Fruit fly (Drosophila melanogaster) whole organism: ENCODE data around the gene NPFR.

Experiments used
- CG8478 ChIP-seq: fragments of >200 bp; optimal IDR thresholded peaks from 2 replicates; lab custom pipeline; 2018; ENCODE audit warnings: inconsistent platforms
- Dll ChIP-seq: fragments of >200 bp; optimal IDR thresholded peaks from 2 replicates; lab custom pipeline; 2017
- EcR ChIP-seq, 2 experiments: fragments of >200 bp; optimal IDR thresholded peaks; 2 replicates each; lab custom pipeline; 2017; ENCODE audit warnings: missing biosample characterization in 2 of 2, missing genetic modification characterization in 2 of 2, missing genetic modification reagents in 2 of 2
- pan ChIP-seq: fragments of >200 bp; optimal IDR thresholded peaks from 2 replicates; lab custom pipeline; 2017
- psq ChIP-seq: fragments of >200 bp; optimal IDR thresholded peaks from 2 replicates; lab custom pipeline; 2017
- usp ChIP-seq: fragments of >200 bp; optimal IDR thresholded peaks from 2 replicates; lab custom pipeline; 2017; ENCODE audit warnings: missing biosample characterization, missing genetic modification characterization, mixed read lengths

Gene NPFR

dm6 chr3R:6229055-6229841, 42.1 kb downstream of the NPFR start:
- no peak for TF ChIP-seq EcR (GFP tag; optimal IDR thresholded peaks at IDR 0.05; lab: Kevin White, UChicago)
- TF ChIP-seq psq (lab: Kevin White, UChicago) = no peak
- TF ChIP-seq Dll (lab: Kevin White, UChicago) = peak; percentile 37
- no peak for TF ChIP-seq pan (lab: Kevin White, UChicago)
- TF ChIP-seq CG8478 (lab: Kevin White, UChicago) = no peak

- TF ChIP-seq Dll (lab: Kevin White, UChicago) = no peak
- TF ChIP-seq pan (lab: Kevin White, UChicago) = no peak
- TF ChIP-seq usp (GFP tag; lab: Kevin White, UChicago) = no peak
- no peak for TF ChIP-seq EcR (GFP tag; optimal IDR thresholded peaks at IDR 0.05; lab: Kevin White, UChicago)
- TF ChIP-seq CG8478 (lab: Kevin White, UChicago) = no peak
- no peak for TF ChIP-seq psq (lab: Kevin White, UChicago)
Observed at dm6 chr3R:6230298-6230697, 43.2 kb downstream of the NPFR start.

DNA sequence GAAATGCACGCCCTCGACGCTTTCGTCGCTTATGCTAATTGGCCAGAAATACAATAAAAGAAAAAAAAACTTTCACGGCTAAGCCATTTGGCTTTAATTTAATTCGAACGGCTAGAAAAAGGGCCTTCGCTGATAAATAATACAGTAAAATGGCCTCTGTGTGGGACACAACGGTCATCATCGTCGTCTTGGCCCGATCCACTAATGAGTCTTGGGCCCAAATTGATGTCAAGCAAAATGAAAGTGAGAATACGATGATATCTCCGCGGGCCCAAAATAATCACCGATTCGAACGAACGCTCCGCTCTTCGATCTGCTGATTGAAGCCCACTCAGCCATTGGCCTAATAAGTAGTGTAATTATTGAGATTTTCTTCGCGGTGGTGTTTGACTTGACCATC, 44.3 kb downstream of the NPFR start:
- no peak for TF ChIP-seq psq (lab: Kevin White, UChicago)
- no peak for TF ChIP-seq EcR (GFP tag; optimal IDR thresholded peaks at IDR 0.05; lab: Kevin White, UChicago)
- TF ChIP-seq usp (GFP tag; lab: Kevin White, UChicago) = no peak
- TF ChIP-seq CG8478 (lab: Kevin White, UChicago) = no peak
- TF ChIP-seq Dll (lab: Kevin White, UChicago) = no peak
- no peak for TF ChIP-seq pan (lab: Kevin White, UChicago)

DNA sequence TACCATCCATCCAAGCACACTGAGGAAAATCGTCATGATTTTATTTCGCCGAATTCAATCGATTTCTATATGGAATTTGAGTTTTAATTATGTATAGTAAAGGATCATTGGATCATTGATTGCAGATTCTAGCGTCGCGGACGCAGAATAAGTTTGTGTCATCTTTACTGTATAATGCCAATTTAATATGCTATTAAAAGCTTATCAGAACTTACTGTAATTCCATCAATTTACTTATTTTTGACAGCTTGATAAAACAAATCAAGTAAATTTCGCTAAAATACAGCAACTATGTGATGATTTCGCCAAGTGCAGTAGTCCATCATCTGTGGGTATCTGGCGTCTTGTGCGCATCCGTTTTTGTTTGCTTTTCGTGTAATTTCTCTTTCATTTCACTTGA, 46.0 kb downstream of the NPFR start:
- no peak for TF ChIP-seq pan (lab: Kevin White, UChicago)
- TF ChIP-seq usp (GFP tag; lab: Kevin White, UChicago) = no peak
- TF ChIP-seq psq (lab: Kevin White, UChicago) = no peak
- no peak for TF ChIP-seq Dll (lab: Kevin White, UChicago)
- no peak for TF ChIP-seq CG8478 (lab: Kevin White, UChicago)
- TF ChIP-seq EcR (GFP tag; optimal IDR thresholded peaks at IDR 0.05; lab: Kevin White, UChicago) = no peak

dm6 chr3R:6234189-6234758, 47.2 kb downstream of the NPFR start, which contains the start of gene Osi6:
Osi6 (plus strand) TSS chr3R:6234708.
- TF ChIP-seq usp (GFP tag; lab: Kevin White, UChicago) (no peak), Dll (lab: Kevin White, UChicago) (peak; percentile 29)

DNA sequence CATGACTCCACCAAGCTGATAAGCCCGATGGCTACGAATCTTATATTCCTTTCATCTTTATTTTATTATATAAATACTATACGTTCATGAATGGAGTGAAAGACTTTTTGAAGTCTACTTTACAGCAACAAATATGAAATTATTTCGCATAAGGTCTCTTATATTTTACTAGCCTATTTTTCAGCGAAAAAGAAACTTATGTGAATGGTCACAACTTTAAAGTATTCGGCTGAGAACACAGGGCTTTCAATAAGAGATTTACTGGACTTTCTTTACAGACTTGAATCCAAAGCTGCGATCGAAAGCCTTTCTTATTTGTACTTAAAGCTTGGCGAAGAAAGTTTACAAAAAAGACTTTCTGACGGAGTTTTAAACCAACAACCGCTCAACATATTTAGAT, 51.9 kb downstream of the NPFR start:
- TF ChIP-seq CG8478 (lab: Kevin White, UChicago) = no peak
- TF ChIP-seq psq (lab: Kevin White, UChicago) = no peak
- TF ChIP-seq pan (lab: Kevin White, UChicago) = no peak
- no peak for TF ChIP-seq Dll (lab: Kevin White, UChicago)
- no peak for TF ChIP-seq usp (GFP tag; lab: Kevin White, UChicago)

- TF ChIP-seq psq (lab: Kevin White, UChicago) = no peak
- TF ChIP-seq pan (lab: Kevin White, UChicago) = no peak
- TF ChIP-seq CG8478 (lab: Kevin White, UChicago) = no peak
- TF ChIP-seq Dll (lab: Kevin White, UChicago) = no peak
- TF ChIP-seq usp (GFP tag; lab: Kevin White, UChicago) = no peak
- TF ChIP-seq EcR (GFP tag; optimal IDR thresholded peaks at IDR 0.05; lab: Kevin White, UChicago) = no peak
Observed at dm6 chr3R:6240263-6240662, 53.1 kb downstream of the NPFR start.

DNA sequence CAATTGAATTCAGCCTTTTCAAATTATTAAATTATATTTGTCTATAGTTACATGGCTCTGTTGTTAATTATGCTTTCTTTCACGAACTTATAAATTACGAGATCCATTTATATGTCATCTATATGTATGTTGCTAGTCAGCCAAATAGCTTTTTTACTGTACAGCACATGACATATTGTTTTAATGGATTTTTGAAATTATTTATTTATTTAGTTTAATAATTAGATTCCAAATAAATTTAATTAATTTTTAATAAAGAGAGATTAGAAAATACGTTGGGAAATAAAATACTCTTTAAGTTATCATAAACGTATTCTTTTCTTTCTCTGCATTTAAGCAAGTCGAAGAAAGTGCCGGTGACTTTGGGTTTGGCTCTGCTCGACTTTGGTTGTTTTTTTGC, 54.2 kb downstream of the NPFR start:
- no peak for TF ChIP-seq usp (GFP tag; lab: Kevin White, UChicago)
- no peak for TF ChIP-seq pan (lab: Kevin White, UChicago)
- TF ChIP-seq CG8478 (lab: Kevin White, UChicago) = no peak
- TF ChIP-seq EcR (GFP tag; optimal IDR thresholded peaks at IDR 0.05; lab: Kevin White, UChicago) = no peak
- no peak for TF ChIP-seq psq (lab: Kevin White, UChicago)
- TF ChIP-seq Dll (lab: Kevin White, UChicago) = no peak

DNA sequence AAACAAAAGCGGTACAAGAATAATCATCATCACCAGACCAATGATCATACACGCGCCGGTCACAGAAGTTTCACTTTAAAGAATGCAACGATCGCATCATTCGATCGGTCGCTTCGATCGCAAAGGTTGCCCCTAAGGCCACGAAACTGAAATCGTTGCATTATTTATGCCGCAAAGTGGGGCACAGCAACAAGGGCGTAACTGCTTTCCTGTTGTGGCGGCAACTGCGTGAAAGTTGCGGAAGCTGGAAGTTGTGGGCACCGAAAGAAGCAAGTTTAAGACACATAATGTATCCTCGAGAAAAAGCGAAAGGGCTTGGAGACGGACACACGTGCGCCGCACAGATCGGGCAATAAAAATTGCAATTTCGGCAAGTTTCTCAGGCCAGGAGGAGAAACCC, 56.9 kb downstream of the NPFR start:
- no peak for TF ChIP-seq usp (GFP tag; lab: Kevin White, UChicago)
- TF ChIP-seq Dll (lab: Kevin White, UChicago) = peak; percentile 59
- TF ChIP-seq psq (lab: Kevin White, UChicago) = no peak
- no peak for TF ChIP-seq CG8478 (lab: Kevin White, UChicago)
- TF ChIP-seq pan (lab: Kevin White, UChicago) = no peak

dm6 chr3R:6244986-6245385, 57.9 kb downstream of the NPFR start:
- no peak for TF ChIP-seq usp (GFP tag; lab: Kevin White, UChicago)
- TF ChIP-seq psq (lab: Kevin White, UChicago) = no peak
- TF ChIP-seq Dll (lab: Kevin White, UChicago) = no peak
- TF ChIP-seq EcR (GFP tag; optimal IDR thresholded peaks at IDR 0.05; lab: Kevin White, UChicago) = no peak
- TF ChIP-seq CG8478 (lab: Kevin White, UChicago) = no peak
- no peak for TF ChIP-seq pan (lab: Kevin White, UChicago)
